Fruit fly (Drosophila melanogaster) whole organism, embryonic: ENCODE measurements around the gene CG13084.

Experiments
- Abd-B ChIP-seq: fragments of 200-800 bp; sonication (Bioruptor generic); optimal IDR thresholded peaks from 2 replicates; lab custom pipeline; 2018; ENCODE audit warnings: missing biosample characterization, mild to moderate bottlenecking, missing genetic modification characterization, moderate library complexity
- Bgb ChIP-seq: fragments of 200-800 bp; sonication (Bioruptor generic); IDR thresholded peaks from 2 replicates; pipeline ENCODE4 v1.3.6; 2022; ENCODE audit warnings: missing biosample characterization, missing genetic modification characterization; ENCODE audit not compliant: partially characterized antibody
- CG10565 ChIP-seq: fragments of 200-800 bp; sonication (Bioruptor generic); optimal IDR thresholded peaks from 3 replicates; lab custom pipeline; 2016; ENCODE audit warnings: missing biosample characterization, mild to moderate bottlenecking, missing genetic modification characterization
- CG10979 ChIP-seq: fragments of 200-800 bp; sonication (Bioruptor generic); optimal IDR thresholded peaks from 2 replicates; lab custom pipeline; 2018; ENCODE audit warnings: missing biosample characterization, mild to moderate bottlenecking, missing genetic modification characterization, moderate library complexity
- CG11398 ChIP-seq: fragments of 200-800 bp; sonication (Bioruptor generic); optimal IDR thresholded peaks from 2 replicates; lab custom pipeline; 2016; ENCODE audit warnings: missing biosample characterization, missing genetic modification characterization
- CG11560 ChIP-seq: fragments of 200-800 bp; sonication (Bioruptor generic); IDR thresholded peaks from 3 replicates; pipeline ENCODE4 v1.3.6; 2022; ENCODE audit warnings: missing biosample characterization, missing genetic modification characterization
- CG11723 ChIP-seq: fragments of 200-800 bp; sonication (Bioruptor generic); optimal IDR thresholded peaks from 2 replicates; lab custom pipeline; 2017; ENCODE audit warnings: missing biosample characterization, mild to moderate bottlenecking, missing genetic modification characterization
- CG12155 ChIP-seq: fragments of 200-800 bp; sonication (Bioruptor generic); optimal IDR thresholded peaks from 3 replicates; lab custom pipeline; 2016; ENCODE audit warnings: missing biosample characterization, missing genetic modification characterization
- CG14441 ChIP-seq: fragments of 200-800 bp; sonication (Bioruptor generic); IDR thresholded peaks from 2 replicates; pipeline ENCODE4 v1.3.6; 2022; ENCODE audit warnings: missing biosample characterization, missing genetic modification characterization
- CG15479 ChIP-seq: fragments of 200-800 bp; sonication (Bioruptor generic); optimal IDR thresholded peaks from 3 replicates; lab custom pipeline; 2019; ENCODE audit warnings: missing biosample characterization, mild to moderate bottlenecking, missing genetic modification characterization, moderate library complexity
- CG16813 ChIP-seq: fragments of 200-800 bp; sonication (Bioruptor generic); IDR thresholded peaks from 3 replicates; pipeline ENCODE4 v1.3.6; 2022; ENCODE audit warnings: missing biosample characterization, missing genetic modification characterization; ENCODE audit not compliant: partially characterized antibody
- CG17186 ChIP-seq: fragments of 200-800 bp; sonication (Bioruptor generic); optimal IDR thresholded peaks from 3 replicates; lab custom pipeline; 2017; ENCODE audit warnings: missing biosample characterization, missing genetic modification reagents, missing genetic modification characterization
- CG17359 ChIP-seq: fragments of 200-800 bp; sonication (Bioruptor generic); optimal IDR thresholded peaks from 3 replicates; lab custom pipeline; 2018; ENCODE audit warnings: missing biosample characterization, mild to moderate bottlenecking, missing genetic modification characterization, moderate library complexity
- CG1832 ChIP-seq: fragments of 200-800 bp; sonication (Bioruptor generic); optimal IDR thresholded peaks from 2 replicates; lab custom pipeline; 2017; ENCODE audit warnings: missing biosample characterization, mild to moderate bottlenecking, missing genetic modification characterization, inconsistent platforms
- CG18599 ChIP-seq: fragments of 200-800 bp; sonication (Bioruptor generic); optimal IDR thresholded peaks from 3 replicates; lab custom pipeline; 2017; ENCODE audit warnings: missing biosample characterization, missing genetic modification characterization, mild to moderate bottlenecking, moderate library complexity, missing genetic modification reagents
- CG2202 ChIP-seq: fragments of 200-800 bp; sonication (Bioruptor generic); optimal IDR thresholded peaks from 2 replicates; lab custom pipeline; 2018; ENCODE audit warnings: missing biosample characterization, mild to moderate bottlenecking, missing genetic modification characterization
- CG31388 ChIP-seq: fragments of 200-800 bp; sonication (Bioruptor generic); optimal IDR thresholded peaks from 2 replicates; lab custom pipeline; 2016; ENCODE audit warnings: missing biosample characterization, missing genetic modification characterization
- CG32767 ChIP-seq: fragments of 200-800 bp; sonication (Bioruptor generic); IDR thresholded peaks from 2 replicates; pipeline ENCODE4 v1.3.6; 2022; ENCODE audit warnings: missing biosample characterization, missing genetic modification characterization
- CG3407 ChIP-seq: fragments of 200-800 bp; sonication (Bioruptor generic); optimal IDR thresholded peaks from 2 replicates; lab custom pipeline; 2018; ENCODE audit warnings: missing biosample characterization, mild to moderate bottlenecking, missing genetic modification characterization
- CG34422 ChIP-seq: fragments of 200-800 bp; sonication (Bioruptor generic); IDR thresholded peaks from 3 replicates; pipeline ENCODE4 v1.3.6; 2022; ENCODE audit warnings: missing biosample characterization, missing genetic modification characterization
- CG3847 ChIP-seq: fragments of 200-800 bp; sonication (Bioruptor generic); IDR thresholded peaks from 2 replicates; pipeline ENCODE4 v1.3.6; 2022; ENCODE audit warnings: missing biosample characterization, missing genetic modification characterization
- CG3995 ChIP-seq: fragments of 200-800 bp; sonication (Bioruptor generic); optimal IDR thresholded peaks from 3 replicates; lab custom pipeline; 2016; ENCODE audit warnings: missing biosample characterization, missing genetic modification characterization
- CG4360 ChIP-seq: fragments of 200-800 bp; sonication (Bioruptor generic); IDR thresholded peaks from 2 replicates; pipeline ENCODE4 v1.3.6; 2022; ENCODE audit warnings: missing biosample characterization, missing genetic modification characterization
- CG6175 ChIP-seq: fragments of 200-800 bp; sonication (Bioruptor generic); IDR thresholded peaks from 3 replicates; pipeline ENCODE4 v1.3.6; 2022; ENCODE audit warnings: missing biosample characterization, missing genetic modification characterization
- CG7987 ChIP-seq: fragments of 200-800 bp; sonication (Bioruptor generic); optimal IDR thresholded peaks from 2 replicates; lab custom pipeline; 2018; ENCODE audit warnings: missing biosample characterization, mild to moderate bottlenecking, missing genetic modification characterization, moderate library complexity
- CG8478 ChIP-seq: fragments of >200 bp; optimal IDR thresholded peaks from 2 replicates; lab custom pipeline; 2018
- Deaf1 ChIP-seq: fragments of 200-800 bp; optimal IDR thresholded peaks from 3 replicates; lab custom pipeline; 2019; ENCODE audit warnings: missing biosample characterization, mild to moderate bottlenecking, missing genetic modification characterization, moderate library complexity
- HLH54F ChIP-seq: fragments of 200-800 bp; sonication (Bioruptor generic); optimal IDR thresholded peaks from 3 replicates; lab custom pipeline; 2016; ENCODE audit warnings: missing biosample characterization, missing genetic modification characterization
- HmgD ChIP-seq: fragments of 200-800 bp; sonication (Bioruptor generic); optimal IDR thresholded peaks from 3 replicates; lab custom pipeline; 2016; ENCODE audit warnings: missing biosample characterization, missing genetic modification characterization
- Hr78 ChIP-seq, 2 experiments: fragments of 200-800 bp in 1 of 2; fragments of >200 bp in 1 of 2; sonication (Bioruptor generic) in 1 of 2; optimal IDR thresholded peaks; 2 replicates each; lab custom pipeline; 2017 to 2019; ENCODE audit warnings: missing biosample characterization in 2 of 2, missing genetic modification characterization in 2 of 2, mild to moderate bottlenecking in 1 of 2, moderate library complexity in 1 of 2
- Mad ChIP-seq: fragments of 200-800 bp; sonication (Bioruptor generic); optimal IDR thresholded peaks from 2 replicates; lab custom pipeline; 2016; ENCODE audit warnings: missing biosample characterization, missing genetic modification characterization
- Ptx1 ChIP-seq: fragments of 200-800 bp; sonication (Bioruptor generic); IDR thresholded peaks from 2 replicates; pipeline ENCODE4 v1.3.6; 2022; ENCODE audit warnings: missing biosample characterization, missing genetic modification characterization
- Tbp ChIP-seq: fragments of >200 bp; optimal IDR thresholded peaks from 2 replicates; lab custom pipeline; 2018; ENCODE audit warnings: missing biosample characterization, missing genetic modification characterization
- bowl ChIP-seq: fragments of 200-800 bp; sonication (Bioruptor generic); IDR thresholded peaks from 2 replicates; pipeline ENCODE4 v1.3.6; 2022; ENCODE audit warnings: missing biosample characterization, missing genetic modification characterization
- bsh ChIP-seq, 2 experiments: fragments of 200-800 bp; sonication (Bioruptor generic); optimal IDR thresholded peaks; 2 replicates each; lab custom pipeline; 2017 to 2018; ENCODE audit warnings: mild to moderate bottlenecking in 2 of 2, missing biosample characterization in 2 of 2, missing genetic modification characterization in 2 of 2, moderate library complexity in 1 of 2
- crol ChIP-seq: fragments of 200-800 bp; sonication (Bioruptor generic); IDR thresholded peaks from 2 replicates; pipeline ENCODE4 v1.3.6; 2022; ENCODE audit warnings: missing biosample characterization, missing genetic modification characterization
- dati ChIP-seq: fragments of 200-800 bp; sonication (Bioruptor generic); IDR thresholded peaks from 2 replicates; pipeline ENCODE4 v1.3.6; 2022; ENCODE audit warnings: missing biosample characterization, missing genetic modification characterization
- gcm ChIP-seq: fragments of 200-800 bp; sonication (Bioruptor generic); optimal IDR thresholded peaks from 2 replicates; lab custom pipeline; 2019; ENCODE audit warnings: missing biosample characterization, mild to moderate bottlenecking, missing genetic modification characterization, moderate library complexity
- ind ChIP-seq: fragments of 200-800 bp; sonication (Bioruptor generic); optimal IDR thresholded peaks from 3 replicates; lab custom pipeline; 2016; ENCODE audit warnings: missing biosample characterization, missing genetic modification characterization
- jigr1 ChIP-seq: fragments of 200-800 bp; sonication (Bioruptor generic); IDR thresholded peaks from 3 replicates; pipeline ENCODE4 v1.3.6; 2022; ENCODE audit warnings: missing biosample characterization, missing genetic modification characterization
- pho ChIP-seq: fragments of 200-800 bp; sonication (Bioruptor generic); optimal IDR thresholded peaks from 2 replicates; lab custom pipeline; 2016; ENCODE audit warnings: missing biosample characterization, missing genetic modification characterization
- psq ChIP-seq: fragments of 200-800 bp; sonication (Bioruptor generic); optimal IDR thresholded peaks from 2 replicates; lab custom pipeline; 2017; ENCODE audit warnings: missing biosample characterization, missing genetic modification characterization
- pzg ChIP-seq: fragments of 200-800 bp; sonication (Bioruptor generic); optimal IDR thresholded peaks from 3 replicates; lab custom pipeline; 2018; ENCODE audit warnings: missing biosample characterization, mild to moderate bottlenecking, missing genetic modification characterization, moderate library complexity
- schlank ChIP-seq: fragments of 200-800 bp; sonication (Bioruptor generic); optimal IDR thresholded peaks from 2 replicates; lab custom pipeline; 2018; ENCODE audit warnings: missing biosample characterization, mild to moderate bottlenecking, missing genetic modification characterization
- ssp ChIP-seq: fragments of 200-800 bp; sonication (Bioruptor generic); IDR thresholded peaks from 2 replicates; pipeline ENCODE4 v1.3.6; 2022; ENCODE audit warnings: missing biosample characterization, missing genetic modification characterization
- tap ChIP-seq: fragments of 200-800 bp; optimal IDR thresholded peaks from 3 replicates; lab custom pipeline; 2019; ENCODE audit warnings: missing biosample characterization, mild to moderate bottlenecking, missing genetic modification characterization, moderate library complexity
- trem ChIP-seq: fragments of 200-800 bp; optimal IDR thresholded peaks from 3 replicates; lab custom pipeline; 2019; ENCODE audit warnings: missing biosample characterization, mild to moderate bottlenecking, missing genetic modification characterization, moderate library complexity
- unpg ChIP-seq: fragments of 200-800 bp; sonication (Bioruptor generic); optimal IDR thresholded peaks from 3 replicates; lab custom pipeline; 2018; ENCODE audit warnings: missing biosample characterization, mild to moderate bottlenecking, missing genetic modification characterization, moderate library complexity
- z ChIP-seq: fragments of 200-800 bp; sonication (Bioruptor generic); IDR thresholded peaks from 3 replicates; pipeline ENCODE4 v1.3.6; 2022; ENCODE audit warnings: missing biosample characterization, missing genetic modification characterization
- zfh2 ChIP-seq: fragments of 200-800 bp; sonication (Bioruptor generic); optimal IDR thresholded peaks from 2 replicates; lab custom pipeline; 2016; ENCODE audit warnings: missing biosample characterization, missing genetic modification characterization

CG13084 gene

dm6 chr2L:19492934-19493686 lies 8.4 kb downstream of the CG13084 start, which contains the start of the genes swm and Ctu2 (continued):
- peak; percentile 3 for TF ChIP-seq CG3995 (GFP tag; lab: Kevin White, UChicago)
- TF ChIP-seq gcm (GFP tag; lab: Kevin White, UChicago), result no peak
- no peak for TF ChIP-seq schlank (tag; lab: Kevin White, UChicago)
- TF ChIP-seq Tbp (GFP tag; lab: Kevin White, UChicago), result no peak
- no peak for TF ChIP-seq CG1832 (GFP tag; lab: Kevin White, UChicago)
- TF ChIP-seq CG16813 (GFP tag; lab: Robert Waterston, UW), result peak; percentile 78
- TF ChIP-seq CG12155 (GFP tag; lab: Kevin White, UChicago), result peak; percentile 60
- TF ChIP-seq Ptx1, result peak; percentile 72
- no peak for TF ChIP-seq CG18599
- no peak for TF ChIP-seq z
- peak; percentile 67 for TF ChIP-seq Abd-B (GFP tag; lab: Kevin White, UChicago)
- TF ChIP-seq CG31388 (GFP tag; lab: Kevin White, UChicago), result no peak
- peak; percentile 0 for TF ChIP-seq HLH54F (GFP tag; lab: Kevin White, UChicago)
- TF ChIP-seq bsh (GFP tag; optimal IDR thresholded peaks at IDR 0.05; lab: Kevin White, UChicago), result peak in 1 of 2 experiments; percentile 67
- no peak for TF ChIP-seq CG7987 (GFP tag; lab: Kevin White, UChicago)
- TF ChIP-seq zfh2 (GFP tag; lab: Kevin White, UChicago), result peak; percentile 7
- TF ChIP-seq CG34422 (GFP tag; lab: Robert Waterston, UW), result peak; percentile 39; the same call in 1 of the 3 replicates
- peak; percentile 18 for TF ChIP-seq CG11723
- no peak for TF ChIP-seq jigr1 (GFP tag; lab: Robert Waterston, UW)
- TF ChIP-seq tap, result no peak
- peak; percentile 56 for TF ChIP-seq CG17359 (tag; lab: Kevin White, UChicago)
- TF ChIP-seq ind (GFP tag; lab: Kevin White, UChicago), result peak; percentile 68
- peak; percentile 48 for TF ChIP-seq pzg (GFP tag; lab: Kevin White, UChicago)
- TF ChIP-seq CG11398 (GFP tag; lab: Kevin White, UChicago), result no peak
- TF ChIP-seq CG4360 (GFP tag; lab: Robert Waterston, UW), result no peak
- TF ChIP-seq CG11560 (tag; lab: Robert Waterston, UW), result peak; percentile 47; the same call in 2 of the 3 replicates
- TF ChIP-seq trem (tag; lab: Kevin White, UChicago), result peak; percentile 74
- no peak for TF ChIP-seq pho
- peak; percentile 47 for TF ChIP-seq CG17186 (GFP tag; lab: Kevin White, UChicago)
- TF ChIP-seq Deaf1 (tag; lab: Kevin White, UChicago), result no peak
- TF ChIP-seq ssp (GFP tag; lab: Robert Waterston, UW), result 0 out of 2 replicates have a peak, but pooled peaks have one; percentile 12
- 0 out of 2 replicates have a peak, but pooled peaks have one; percentile 26 for TF ChIP-seq CG32767
- TF ChIP-seq psq (GFP tag; lab: Kevin White, UChicago), result no peak
- TF ChIP-seq crol, result no peak
- peak; percentile 81 for TF ChIP-seq CG8478 (lab: Kevin White, UChicago)
- TF ChIP-seq bowl (GFP tag; lab: Robert Waterston, UW), result no peak
- no peak for TF ChIP-seq dati (GFP tag; lab: Robert Waterston, UW)
- TF ChIP-seq CG2202 (tag; lab: Kevin White, UChicago), result peak; percentile 40
- peak; percentile 24 for TF ChIP-seq HmgD (GFP tag; lab: Kevin White, UChicago)
- peak; percentile 67 for TF ChIP-seq CG10979 (tag; lab: Kevin White, UChicago)
- no peak for TF ChIP-seq CG6175 (GFP tag; lab: Robert Waterston, UW)
- peak; percentile 66 for TF ChIP-seq CG3847 (GFP tag; lab: Robert Waterston, UW)
- no peak for TF ChIP-seq Mad (GFP tag; lab: Kevin White, UChicago)
- no peak for TF ChIP-seq CG10565
- peak; percentile 30 for TF ChIP-seq CG15479 (GFP tag; lab: Kevin White, UChicago)
- peak; percentile 54 for TF ChIP-seq CG3407 (GFP tag; lab: Kevin White, UChicago)
- TF ChIP-seq Bgb (GFP tag; lab: Robert Waterston, UW), result peak; percentile 57; the same call in 1 of the 2 replicates
- TF ChIP-seq unpg (GFP tag; lab: Kevin White, UChicago), result peak; percentile 76
- no peak for TF ChIP-seq CG14441 (GFP tag; lab: Robert Waterston, UW)
- no peak for TF ChIP-seq Hr78 (GFP tag; optimal IDR thresholded peaks at IDR 0.05; lab: Kevin White, UChicago)
